Fruit fly (Drosophila melanogaster) whole organism, embryonic: Measurements from ENCODE around the gene Gr61a.

Source experiments
- ATbp ChIP-seq: fragments of 200-800 bp; sonication (Bioruptor generic); optimal IDR thresholded peaks from 2 replicates; lab custom pipeline; 2017; ENCODE audit warnings: missing biosample characterization, mild to moderate bottlenecking, missing genetic modification characterization, missing genetic modification reagents
- Atf6 ChIP-seq: fragments of 200-800 bp; sonication (Bioruptor generic); IDR thresholded peaks from 2 replicates; pipeline ENCODE4 v1.3.6; 2022; ENCODE audit warnings: missing biosample characterization, missing genetic modification characterization
- CG10366 ChIP-seq: fragments of 200-800 bp; sonication (Bioruptor generic); IDR thresholded peaks from 2 replicates; pipeline ENCODE4 v1.3.6; 2022; ENCODE audit warnings: missing biosample characterization, missing genetic modification characterization
- CG12071 ChIP-seq: fragments of 200-800 bp; sonication (Bioruptor generic); optimal IDR thresholded peaks from 3 replicates; lab custom pipeline; 2018; ENCODE audit warnings: missing biosample characterization, mild to moderate bottlenecking, missing genetic modification characterization
- CG12104 ChIP-seq: fragments of 200-800 bp; sonication (Bioruptor generic); optimal IDR thresholded peaks from 3 replicates; lab custom pipeline; 2016; ENCODE audit warnings: missing biosample characterization, missing genetic modification characterization
- CG12219 ChIP-seq: fragments of 200-800 bp; sonication (Bioruptor generic); optimal IDR thresholded peaks from 3 replicates; lab custom pipeline; 2018; ENCODE audit warnings: missing biosample characterization, mild to moderate bottlenecking, missing genetic modification characterization
- CG15011 ChIP-seq: fragments of 200-800 bp; sonication (Bioruptor generic); optimal IDR thresholded peaks from 3 replicates; lab custom pipeline; 2018; ENCODE audit warnings: missing biosample characterization, mild to moderate bottlenecking, missing genetic modification characterization
- CG15514 ChIP-seq: fragments of 200-800 bp; sonication (Bioruptor generic); optimal IDR thresholded peaks from 3 replicates; lab custom pipeline; 2017; ENCODE audit warnings: missing biosample characterization, missing genetic modification characterization, mild to moderate bottlenecking, moderate library complexity, missing genetic modification reagents
- CG15696 ChIP-seq: fragments of 200-800 bp; sonication (Bioruptor generic); optimal IDR thresholded peaks from 2 replicates; lab custom pipeline; 2019; ENCODE audit warnings: missing biosample characterization, mild to moderate bottlenecking, missing genetic modification characterization, moderate library complexity
- CG17328 ChIP-seq: fragments of 200-800 bp; sonication (Bioruptor generic); IDR thresholded peaks from 2 replicates; pipeline ENCODE4 v1.3.6; 2022; ENCODE audit warnings: missing biosample characterization, missing genetic modification characterization
- CG17612 ChIP-seq: fragments of 200-800 bp; sonication (Bioruptor generic); IDR thresholded peaks from 2 replicates; pipeline ENCODE4 v1.3.6; 2022; ENCODE audit warnings: missing biosample characterization, missing genetic modification characterization
- CG17829 ChIP-seq: fragments of 200-800 bp; optimal IDR thresholded peaks from 2 replicates; lab custom pipeline; 2019; ENCODE audit warnings: missing biosample characterization, mild to moderate bottlenecking, missing genetic modification characterization, moderate library complexity
- CG2116 ChIP-seq: fragments of 200-800 bp; sonication (Bioruptor generic); optimal IDR thresholded peaks from 3 replicates; lab custom pipeline; 2018; ENCODE audit warnings: missing biosample characterization, mild to moderate bottlenecking, missing genetic modification characterization
- CG31388 ChIP-seq: fragments of 200-800 bp; sonication (Bioruptor generic); optimal IDR thresholded peaks from 2 replicates; lab custom pipeline; 2016; ENCODE audit warnings: missing biosample characterization, missing genetic modification characterization
- CG3163 ChIP-seq: fragments of 200-800 bp; sonication (Bioruptor generic); optimal IDR thresholded peaks from 3 replicates; lab custom pipeline; 2016; ENCODE audit warnings: missing biosample characterization, missing genetic modification characterization
- CG32532 ChIP-seq: fragments of 200-800 bp; sonication (Bioruptor generic); IDR thresholded peaks from 2 replicates; pipeline ENCODE4 v1.3.6; 2022; ENCODE audit warnings: missing biosample characterization, missing genetic modification characterization
- CG3281 ChIP-seq: fragments of 200-800 bp; sonication (Bioruptor generic); optimal IDR thresholded peaks from 3 replicates; lab custom pipeline; 2017; ENCODE audit warnings: missing biosample characterization, mild to moderate bottlenecking, missing genetic modification characterization
- CG33557 ChIP-seq: fragments of 200-800 bp; sonication (Bioruptor generic); optimal IDR thresholded peaks from 2 replicates; lab custom pipeline; 2019; ENCODE audit warnings: missing biosample characterization, mild to moderate bottlenecking, missing genetic modification characterization, moderate library complexity
- CG34376 ChIP-seq: fragments of 200-800 bp; sonication (Bioruptor generic); optimal IDR thresholded peaks from 2 replicates; lab custom pipeline; 2018; ENCODE audit warnings: missing biosample characterization, mild to moderate bottlenecking, missing genetic modification characterization
- CG6791 ChIP-seq: fragments of 200-800 bp; sonication (Bioruptor generic); IDR thresholded peaks from 3 replicates; pipeline ENCODE4 v1.3.6; 2022; ENCODE audit warnings: missing biosample characterization, missing genetic modification characterization; ENCODE audit not compliant: partially characterized antibody
- CG7372 ChIP-seq: fragments of 200-800 bp; sonication (Bioruptor generic); IDR thresholded peaks from 2 replicates; pipeline ENCODE4 v1.3.6; 2022; ENCODE audit warnings: missing biosample characterization, missing genetic modification characterization
- CG7745 ChIP-seq: fragments of 200-800 bp; sonication (Bioruptor generic); optimal IDR thresholded peaks from 2 replicates; lab custom pipeline; 2018; ENCODE audit warnings: missing biosample characterization, mild to moderate bottlenecking, missing genetic modification characterization, moderate library complexity
- CG7963 ChIP-seq: fragments of 200-800 bp; sonication (Bioruptor generic); IDR thresholded peaks from 3 replicates; pipeline ENCODE4 v1.3.6; 2022; ENCODE audit warnings: missing biosample characterization, missing genetic modification characterization; ENCODE audit not compliant: partially characterized antibody
- CG8281 ChIP-seq: fragments of 200-800 bp; sonication (Bioruptor generic); optimal IDR thresholded peaks from 2 replicates; lab custom pipeline; 2018; ENCODE audit warnings: missing biosample characterization, mild to moderate bottlenecking, missing genetic modification characterization, moderate library complexity
- Camta ChIP-seq: fragments of 200-800 bp; sonication (Bioruptor generic); optimal IDR thresholded peaks from 2 replicates; lab custom pipeline; 2016; ENCODE audit warnings: missing biosample characterization, missing genetic modification characterization
- Dref ChIP-seq: fragments of 200-800 bp; sonication (Bioruptor generic); IDR thresholded peaks from 2 replicates; pipeline ENCODE4 v1.3.6; 2022; ENCODE audit warnings: missing biosample characterization, missing genetic modification characterization
- Fer2 ChIP-seq: fragments of 200-800 bp; sonication (Bioruptor generic); optimal IDR thresholded peaks from 2 replicates; lab custom pipeline; 2018; ENCODE audit warnings: missing biosample characterization, mild to moderate bottlenecking, missing genetic modification characterization, moderate library complexity
- HLH3B ChIP-seq: fragments of 200-800 bp; sonication (Bioruptor generic); IDR thresholded peaks from 2 replicates; pipeline ENCODE4 v1.3.6; 2022; ENCODE audit warnings: missing biosample characterization, missing genetic modification characterization
- NC2β ChIP-seq: fragments of 200-800 bp; sonication (Bioruptor generic); optimal IDR thresholded peaks from 2 replicates; lab custom pipeline; 2016; ENCODE audit warnings: missing biosample characterization, missing genetic modification characterization
- Nf-YB ChIP-seq: fragments of 200-800 bp; sonication (Bioruptor generic); optimal IDR thresholded peaks from 3 replicates; lab custom pipeline; 2019; ENCODE audit warnings: missing biosample characterization, mild to moderate bottlenecking, missing genetic modification characterization, moderate library complexity
- Nf-YC ChIP-seq: fragments of 200-800 bp; optimal IDR thresholded peaks from 3 replicates; lab custom pipeline; 2019; ENCODE audit warnings: missing biosample characterization, mild to moderate bottlenecking, missing genetic modification characterization, moderate library complexity
- Opbp ChIP-seq: fragments of 200-800 bp; sonication (Bioruptor generic); IDR thresholded peaks from 3 replicates; pipeline ENCODE4 v1.3.6; 2022; ENCODE audit warnings: missing biosample characterization, missing genetic modification characterization; ENCODE audit not compliant: partially characterized antibody
- TFAM ChIP-seq: fragments of 200-800 bp; sonication (Bioruptor generic); optimal IDR thresholded peaks from 2 replicates; lab custom pipeline; 2017; ENCODE audit warnings: missing biosample characterization, missing genetic modification characterization, inconsistent platforms
- Taf1 ChIP-seq: fragments of 200-800 bp; sonication (Bioruptor generic); IDR thresholded peaks from 2 replicates; pipeline ENCODE4 v1.3.6; 2022; ENCODE audit warnings: missing biosample characterization, missing genetic modification characterization
- abd-A ChIP-seq: fragments of 200-800 bp; sonication (Bioruptor generic); optimal IDR thresholded peaks from 3 replicates; lab custom pipeline; 2019; ENCODE audit warnings: missing biosample characterization, mild to moderate bottlenecking, missing genetic modification characterization, moderate library complexity
- ara ChIP-seq: fragments of 200-800 bp; sonication (Bioruptor generic); IDR thresholded peaks from 2 replicates; pipeline ENCODE4 v1.3.6; 2022; ENCODE audit warnings: missing biosample characterization, missing genetic modification characterization
- cad ChIP-seq: fragments of >200 bp; optimal IDR thresholded peaks from 2 replicates; lab custom pipeline; 2017; ENCODE audit warnings: missing biosample characterization, missing genetic modification characterization
- cato ChIP-seq: fragments of 200-800 bp; sonication (Bioruptor generic); optimal IDR thresholded peaks from 2 replicates; lab custom pipeline; 2016; ENCODE audit warnings: missing biosample characterization, missing genetic modification characterization, borderline replicate concordance
- chinmo ChIP-seq: fragments of 200-800 bp; sonication (Bioruptor generic); IDR thresholded peaks from 4 replicates; pipeline ENCODE4 v1.3.6; 2022; ENCODE audit warnings: missing biosample characterization, missing genetic modification characterization; ENCODE audit not compliant: partially characterized antibody
- dati ChIP-seq: fragments of 200-800 bp; sonication (Bioruptor generic); IDR thresholded peaks from 2 replicates; pipeline ENCODE4 v1.3.6; 2022; ENCODE audit warnings: missing biosample characterization, missing genetic modification characterization
- dm ChIP-seq: fragments of 200-800 bp; sonication (Bioruptor generic); optimal IDR thresholded peaks from 3 replicates; lab custom pipeline; 2016; ENCODE audit warnings: missing biosample characterization, missing genetic modification characterization
- mam ChIP-seq: fragments of 200-800 bp; sonication (Bioruptor generic); optimal IDR thresholded peaks from 3 replicates; lab custom pipeline; 2016; ENCODE audit warnings: missing biosample characterization, missing genetic modification characterization
- nmo ChIP-seq: fragments of 200-800 bp; sonication (Bioruptor generic); optimal IDR thresholded peaks from 2 replicates; lab custom pipeline; 2018; ENCODE audit warnings: missing biosample characterization, mild to moderate bottlenecking, missing genetic modification characterization, moderate library complexity
- pzg ChIP-seq: fragments of 200-800 bp; sonication (Bioruptor generic); optimal IDR thresholded peaks from 3 replicates; lab custom pipeline; 2018; ENCODE audit warnings: missing biosample characterization, mild to moderate bottlenecking, missing genetic modification characterization, moderate library complexity
- run ChIP-seq: fragments of 200-800 bp; sonication (Bioruptor generic); optimal IDR thresholded peaks from 3 replicates; lab custom pipeline; 2018; ENCODE audit warnings: missing biosample characterization, mild to moderate bottlenecking, missing genetic modification characterization
- seq ChIP-seq: fragments of 200-800 bp; sonication (Bioruptor generic); IDR thresholded peaks from 2 replicates; pipeline ENCODE4 v1.3.6; 2022; ENCODE audit warnings: missing biosample characterization, missing genetic modification characterization
- shn ChIP-seq: fragments of 200-800 bp; sonication (Bioruptor generic); optimal IDR thresholded peaks from 3 replicates; lab custom pipeline; 2016; ENCODE audit warnings: missing biosample characterization, missing genetic modification characterization
- sna ChIP-seq: fragments of 200-800 bp; sonication (Bioruptor generic); IDR thresholded peaks from 2 replicates; pipeline ENCODE4 v1.3.6; 2022; ENCODE audit warnings: missing biosample characterization, missing genetic modification characterization; ENCODE audit not compliant: partially characterized antibody
- vvl ChIP-seq: fragments of 200-800 bp; sonication (Bioruptor generic); IDR thresholded peaks from 2 replicates; pipeline ENCODE4 v1.3.6; 2022; ENCODE audit warnings: missing biosample characterization, missing genetic modification characterization

Gene Gr61a

dm6 chr3L:882892-883255 lies 41.6 kb downstream of the Gr61a start (continued):
- no peak for TF ChIP-seq shn (GFP tag; lab: Kevin White, UChicago)
- TF ChIP-seq cad (GFP tag; lab: Kevin White, UChicago), result no peak
- TF ChIP-seq abd-A (tag; lab: Kevin White, UChicago), result peak; percentile 70
- TF ChIP-seq run, result no peak
- TF ChIP-seq CG34376 (GFP tag; lab: Kevin White, UChicago), result no peak
- no peak for TF ChIP-seq CG10366 (GFP tag; lab: Robert Waterston, UW)
- TF ChIP-seq CG15696 (tag; lab: Kevin White, UChicago), result no peak
- no peak for TF ChIP-seq ara (GFP tag; lab: Robert Waterston, UW)
- TF ChIP-seq CG12219, result no peak
- TF ChIP-seq CG3163 (GFP tag; lab: Kevin White, UChicago), result peak; percentile 94
- TF ChIP-seq HLH3B (GFP tag; lab: Robert Waterston, UW), result no peak
- no peak for TF ChIP-seq CG7745 (tag; lab: Kevin White, UChicago)
- peak; percentile 38; the same call in 1 of the 2 replicates for TF ChIP-seq seq (GFP tag; lab: Robert Waterston, UW)
- TF ChIP-seq Dref (GFP tag; lab: Robert Waterston, UW), result no peak
- TF ChIP-seq Taf1 (GFP tag; lab: Robert Waterston, UW), result no peak
- TF ChIP-seq CG7963 (GFP tag; lab: Robert Waterston, UW), result no peak
- no peak for TF ChIP-seq Nf-YC (tag; lab: Kevin White, UChicago)
- no peak for TF ChIP-seq sna (GFP tag; lab: Robert Waterston, UW)
- TF ChIP-seq Camta (GFP tag; lab: Kevin White, UChicago), result no peak
- no peak for TF ChIP-seq CG17829 (tag; lab: Kevin White, UChicago)
- no peak for TF ChIP-seq CG3281 (GFP tag; lab: Kevin White, UChicago)
- peak; percentile 45; the same call in 1 of the 3 replicates for TF ChIP-seq CG6791 (GFP tag; lab: Robert Waterston, UW)
- 0 out of 4 replicates have a peak, but pooled peaks have one; percentile 19 for TF ChIP-seq chinmo (GFP tag; lab: Robert Waterston, UW)
- no peak for TF ChIP-seq CG8281
- peak; percentile 19; the same call in 1 of the 2 replicates for TF ChIP-seq CG32532 (GFP tag; lab: Robert Waterston, UW)
- no peak for TF ChIP-seq Opbp (GFP tag; lab: Robert Waterston, UW)
- no peak for TF ChIP-seq CG15011 (GFP tag; lab: Kevin White, UChicago)
- TF ChIP-seq dati (GFP tag; lab: Robert Waterston, UW), result no peak
- no peak for TF ChIP-seq CG33557 (GFP tag; lab: Kevin White, UChicago)

dm6 chr3L:883786-884185 lies 42.5 kb downstream of the Gr61a start:
- TF ChIP-seq nmo, result no peak
- TF ChIP-seq CG7372 (GFP tag; lab: Robert Waterston, UW), result peak; percentile 12; the same call in 1 of the 2 replicates
- no peak for TF ChIP-seq cato (GFP tag; lab: Kevin White, UChicago)
- 0 out of 4 replicates have a peak, but pooled peaks have one; percentile 10 for TF ChIP-seq chinmo (GFP tag; lab: Robert Waterston, UW)
- peak; percentile 20 for TF ChIP-seq CG15514

- TF ChIP-seq CG31388 (no peak), Fer2 (tag; lab: Kevin White, UChicago) (no peak), Nf-YB (GFP tag; lab: Kevin White, UChicago) (no peak), dm (no peak), NC2β (no peak), CG2116 (GFP tag; lab: Kevin White, UChicago) (no peak), Atf6 (GFP tag; lab: Robert Waterston, UW) (no peak), CG17328 (GFP tag; lab: Robert Waterston, UW) (no peak), CG12104 (GFP tag; lab: Kevin White, UChicago) (no peak), CG17612 (no peak), mam (peak; percentile 26), CG12071 (GFP tag; lab: Kevin White, UChicago) (no peak), ATbp (GFP tag; lab: Kevin White, UChicago) (no peak), vvl (GFP tag; lab: Robert Waterston, UW) (peak; percentile 30; the same call in 1 of the 2 replicates), pzg (GFP tag; lab: Kevin White, UChicago) (no peak), TFAM (GFP tag; lab: Kevin White, UChicago) (no peak)
Observed at dm6 chr3L:884239-884638, 43.0 kb downstream of the Gr61a start.
